Worm (Caenorhabditis elegans): Measurements from ENCODE around the gene srh-172.
"Not testable (repeated sequence)": the region's sequence is repeated elsewhere in the genome, so short reads cannot be mapped to it uniquely, and the experiment has no call there.

ce11 chrV:19949721-19950120, 9.1 kb upstream of the srh-172 start, which contains the start of gene Y60A3A.8:
- not testable (repeated sequence) for TF ChIP-seq pha-4 (tag; optimal IDR thresholded peaks at IDR 0.05); unc-62 (GFP tag; optimal IDR thresholded peaks at IDR 0.05); nhr-237 (tag; optimal IDR thresholded peaks at IDR 0.05); lsy-2 (tag; optimal IDR thresholded peaks at IDR 0.05); nhr-2 (tag; optimal IDR thresholded peaks at IDR 0.05); ztf-11 (tag; optimal IDR thresholded peaks at IDR 0.05); snpc-4 (tag; optimal IDR thresholded peaks at IDR 0.05); ceh-39 (tag; optimal IDR thresholded peaks at IDR 0.05); lin-13 (tag; optimal IDR thresholded peaks at IDR 0.05); mep-1 (tag; optimal IDR thresholded peaks at IDR 0.05); zip-8 (tag; optimal IDR thresholded peaks at IDR 0.05); drap-1 (GFP tag; optimal IDR thresholded peaks at IDR 0.05); blmp-1 (tag; optimal IDR thresholded peaks at IDR 0.05)

Data from whole organism, mixed stage, embryonic.